Fruit fly (Drosophila melanogaster): ENCODE measurements around the gene NijA.

Gene NijA

dm6 chr3L:10675635-10676393 lies 20.9 kb downstream of the NijA start:
- TF ChIP-seq lbe (GFP tag; optimal IDR thresholded peaks at IDR 0.05) (peak; percentile 18), CG18599 (GFP tag; optimal IDR thresholded peaks at IDR 0.05) (peak; percentile 9), Hr51 (GFP tag; optimal IDR thresholded peaks at IDR 0.05) (no peak), so (GFP tag; IDR thresholded peaks at IDR 0.05) (0 out of 3 replicates have a peak, but pooled peaks have one; percentile 55), Drgx (GFP tag; IDR thresholded peaks at IDR 0.05) (peak; percentile 84), bsh (GFP tag; optimal IDR thresholded peaks at IDR 0.05) (peak in 1 of 2 experiments; percentile 52), CG17385 (GFP tag; optimal IDR thresholded peaks at IDR 0.05) (peak; percentile 40), grn (GFP tag; optimal IDR thresholded peaks at IDR 0.05) (peak; percentile 38), CG18476 (GFP tag; optimal IDR thresholded peaks at IDR 0.05) (no peak), CG2199 (GFP tag; IDR thresholded peaks at IDR 0.05) (0 out of 3 replicates have a peak, but pooled peaks have one; percentile 61), Med (GFP tag) (peak; percentile 27), Pdp1 (GFP tag; optimal IDR thresholded peaks at IDR 0.05) (no peak), Trl (optimal IDR thresholded peaks at IDR 0.05) (peak in 1 of 2 experiments; percentile 12), Trl (GFP tag; optimal IDR thresholded peaks at IDR 0.05) (no peak), CG34224 (GFP tag; IDR thresholded peaks at IDR 0.05; ENCODE audit: partially characterized antibody) (0 out of 3 replicates have a peak, but pooled peaks have one; percentile 13), bab2 (GFP tag; optimal IDR thresholded peaks at IDR 0.05) (no peak), cg (GFP tag; optimal IDR thresholded peaks at IDR 0.05) (peak; percentile 35), sqz (GFP tag; optimal IDR thresholded peaks at IDR 0.05) (peak; percentile 96), CG1529 (GFP tag; optimal IDR thresholded peaks at IDR 0.05) (no peak), sd (tag; optimal IDR thresholded peaks at IDR 0.05) (peak; percentile 12), CG4360 (GFP tag; IDR thresholded peaks at IDR 0.05) (peak; percentile 51; the same call in 1 of the 2 replicates), nom (GFP tag; optimal IDR thresholded peaks at IDR 0.05) (peak; percentile 97), chinmo (GFP tag; IDR thresholded peaks at IDR 0.05; ENCODE audit: partially characterized antibody) (peak; percentile 70; the same call in 1 of the 4 replicates), exex (tag; optimal IDR thresholded peaks at IDR 0.05) (peak; percentile 13)

dm6 chr3L:10674940-10675339 lies 21.7 kb downstream of the NijA start:
- TF ChIP-seq CG4282 (GFP tag; optimal IDR thresholded peaks at IDR 0.05) (no peak), da (GFP tag; optimal IDR thresholded peaks at IDR 0.05) (peak; percentile 3), vvl (GFP tag; IDR thresholded peaks at IDR 0.05) (peak; percentile 19; the same call in 1 of the 2 replicates), CG1832 (GFP tag; optimal IDR thresholded peaks at IDR 0.05) (peak; percentile 54), H2.0 (GFP tag; IDR thresholded peaks at IDR 0.05) (0 out of 2 replicates have a peak, but pooled peaks have one; percentile 16), tll (GFP tag; optimal IDR thresholded peaks at IDR 0.05) (peak in 1 of 2 experiments; percentile 57), CG2199 (GFP tag; IDR thresholded peaks at IDR 0.05) (peak; percentile 73; the same call in 1 of the 3 replicates), chinmo (GFP tag; IDR thresholded peaks at IDR 0.05; ENCODE audit: partially characterized antibody) (peak; percentile 69; the same call in 1 of the 4 replicates), GATAe (GFP tag; conservative IDR thresholded peaks at IDR 0.05) (no peak), CG7987 (GFP tag; optimal IDR thresholded peaks at IDR 0.05) (no peak), slou (GFP tag; optimal IDR thresholded peaks at IDR 0.05) (no peak), Trl (optimal IDR thresholded peaks at IDR 0.05) (peak in 1 of 2 experiments; percentile 0), Trl (GFP tag; optimal IDR thresholded peaks at IDR 0.05) (no peak), Blimp-1 (GFP tag; optimal IDR thresholded peaks at IDR 0.05) (peak; percentile 10)

dm6 chr3L:10674145-10674547 lies 22.5 kb downstream of the NijA start:
- TF ChIP-seq CG33557 (GFP tag; optimal IDR thresholded peaks at IDR 0.05): peak; percentile 13
- 0 out of 4 replicates have a peak, but pooled peaks have one; percentile 41 for TF ChIP-seq Dll (GFP tag; IDR thresholded peaks at IDR 0.05; ENCODE audit: partially characterized antibody)
- TF ChIP-seq pros (GFP tag; optimal IDR thresholded peaks at IDR 0.05): peak; percentile 16
- peak; percentile 68 for TF ChIP-seq oc (tag; optimal IDR thresholded peaks at IDR 0.05)
- TF ChIP-seq CG32532 (GFP tag; IDR thresholded peaks at IDR 0.05): peak; percentile 48; the same call in 1 of the 2 replicates
- peak in 1 of 2 experiments; percentile 26 for TF ChIP-seq tll (GFP tag; optimal IDR thresholded peaks at IDR 0.05)
- TF ChIP-seq Hand (GFP tag; optimal IDR thresholded peaks at IDR 0.05): no peak
- no peak for TF ChIP-seq Dip3 (GFP tag; optimal IDR thresholded peaks at IDR 0.05)
- no peak for TF ChIP-seq ewg (GFP tag; optimal IDR thresholded peaks at IDR 0.05)
- no peak for TF ChIP-seq CG14014 (GFP tag; IDR thresholded peaks at IDR 0.05)
- no peak for TF ChIP-seq CG2116 (GFP tag; optimal IDR thresholded peaks at IDR 0.05)
- peak; percentile 89 for TF ChIP-seq sens (GFP tag)
- no peak for TF ChIP-seq CG18262 (tag; optimal IDR thresholded peaks at IDR 0.05)
